Worm (Caenorhabditis elegans) whole organism, L4/young adult: ENCODE measurements around the gene Y75B8A.25.

Source experiments
- W03F9.2 ChIP-seq: fragments of 150-350 bp; optimal IDR thresholded peaks from 2 replicates; lab custom pipeline; 2014; ENCODE audit warnings: missing biosample characterization, missing genetic modification characterization
- dao-5 ChIP-seq: sonication (generic microtip); optimal IDR thresholded peaks from 2 replicates; lab custom pipeline; 2016; ENCODE audit warnings: missing genotype, missing genetic modification characterization, moderate library complexity, missing compliant biosample characterization
- him-1 ChIP-seq: sonication (generic microtip); optimal IDR thresholded peaks from 2 replicates; lab custom pipeline; 2016; ENCODE audit warnings: missing genotype, missing genetic modification reagents, missing genetic modification characterization, missing compliant biosample characterization

Gene Y75B8A.25

DNA sequence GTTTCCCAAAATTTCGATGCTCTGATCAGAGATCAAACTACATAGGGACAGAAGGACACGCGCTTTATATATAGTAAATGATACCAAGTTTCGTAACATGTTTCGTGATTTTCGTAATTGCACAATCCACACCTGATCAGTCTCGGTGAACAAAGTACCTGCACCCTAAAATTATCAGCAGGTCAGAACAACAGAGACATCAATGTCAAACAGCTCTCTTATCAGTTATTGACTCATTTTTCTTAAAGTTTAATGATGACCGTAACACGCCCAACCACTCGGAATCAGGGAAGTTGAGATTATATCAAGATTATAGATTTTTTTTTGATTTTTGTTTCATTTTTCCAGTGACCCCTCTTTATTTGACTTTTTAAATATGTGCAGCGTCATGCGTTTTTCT, 43.7 kb downstream of the Y75B8A.25 start:
- TF ChIP-seq dao-5 (tag; lab: Kevin White, UChicago) (no peak), him-1 (tag; lab: Kevin White, UChicago) (no peak), W03F9.2 (tag; lab: Kevin White, UChicago) (no peak)

ce11 chrIII:12318794-12319193, 45.0 kb downstream of the Y75B8A.25 start, which contains the start of gene Y75B8A.28:
Gene Y75B8A.28 (plus strand): TSS chrIII:12319089.
- TF ChIP-seq W03F9.2 (tag; lab: Kevin White, UChicago) (no peak), him-1 (tag; lab: Kevin White, UChicago) (no peak), dao-5 (tag; lab: Kevin White, UChicago) (no peak)

ce11 chrIII:12325284-12325683, 51.4 kb downstream of the Y75B8A.25 start:
- TF ChIP-seq W03F9.2 (tag; lab: Kevin White, UChicago), result no peak
- no peak for TF ChIP-seq dao-5 (tag; lab: Kevin White, UChicago)
- TF ChIP-seq him-1 (tag; lab: Kevin White, UChicago), result no peak

- TF ChIP-seq W03F9.2 (tag; lab: Kevin White, UChicago) (no peak), him-1 (tag; lab: Kevin White, UChicago) (no peak), dao-5 (tag; lab: Kevin White, UChicago) (no peak)
Measured at ce11 chrIII:12327528-12327997, 53.7 kb downstream of the Y75B8A.25 start, which contains the start of the genes zip-12 and Y75B8A.63. Gene zip-12 (plus strand): TSS chrIII:12327914. Gene Y75B8A.63 (plus strand): TSS chrIII:12327947.

- no peak for TF ChIP-seq W03F9.2 (tag; lab: Kevin White, UChicago)
- TF ChIP-seq him-1 (tag; lab: Kevin White, UChicago), result no peak
- TF ChIP-seq dao-5 (tag; lab: Kevin White, UChicago), result no peak
Measured at ce11 chrIII:12331300-12331699, 57.5 kb downstream of the Y75B8A.25 start.
